Worm (Caenorhabditis elegans) whole organism, late embryonic: ENCODE results near the gene F22B8.3.
A peak's percentile ranks its signal among the peaks of the same experiment; 100 is the strongest.

Experiments
- C08G9.2 ChIP-seq: sonication (generic microtip); optimal IDR thresholded peaks from 2 replicates; lab custom pipeline; 2016; ENCODE audit warnings: mild to moderate bottlenecking, missing genetic modification characterization, moderate library complexity, missing compliant biosample characterization
- C38D4.7 ChIP-seq: fragments of 200-800 bp; sonication (Bioruptor generic); optimal IDR thresholded peaks from 2 replicates; lab custom pipeline; 2018; ENCODE audit warnings: mild to moderate bottlenecking, missing genetic modification characterization, moderate library complexity, missing compliant biosample characterization
- K09A11.1 ChIP-seq: sonication (generic microtip); optimal IDR thresholded peaks from 2 replicates; lab custom pipeline; 2017; ENCODE audit warnings: antibody characterized with exemption, mild to moderate bottlenecking, missing genetic modification characterization, missing compliant biosample characterization; ENCODE audit not compliant: insufficient read depth
- T23F11.4 ChIP-seq: fragments of 200-800 bp; sonication (Bioruptor generic); optimal IDR thresholded peaks from 2 replicates; lab custom pipeline; 2018; ENCODE audit warnings: mild to moderate bottlenecking, missing genetic modification characterization, missing compliant biosample characterization
- Y22D7AL.16 ChIP-seq: sonication (generic microtip); optimal IDR thresholded peaks from 2 replicates; lab custom pipeline; 2016; ENCODE audit warnings: missing genetic modification characterization, missing compliant biosample characterization
- ceh-14 ChIP-seq: sonication (generic microtip); optimal IDR thresholded peaks from 2 replicates; lab custom pipeline; 2016; ENCODE audit warnings: missing genotype, missing genetic modification characterization, missing compliant biosample characterization
- ceh-18 ChIP-seq: sonication (generic microtip); optimal IDR thresholded peaks from 2 replicates; lab custom pipeline; 2016; ENCODE audit warnings: missing genetic modification characterization, missing compliant biosample characterization
- ceh-19 ChIP-seq: fragments of 200-800 bp; sonication (Bioruptor generic); optimal IDR thresholded peaks from 2 replicates; lab custom pipeline; 2018; ENCODE audit warnings: mild to moderate bottlenecking, missing genetic modification characterization, missing compliant biosample characterization
- ceh-31 ChIP-seq: sonication (generic microtip); optimal IDR thresholded peaks from 2 replicates; lab custom pipeline; 2016; ENCODE audit warnings: missing genetic modification characterization, missing compliant biosample characterization
- ceh-48 ChIP-seq: sonication (generic microtip); optimal IDR thresholded peaks from 2 replicates; lab custom pipeline; 2016; ENCODE audit warnings: missing genetic modification characterization, inconsistent platforms, missing compliant biosample characterization
- ceh-6 ChIP-seq: fragments of 200-800 bp; sonication (Bioruptor generic); optimal IDR thresholded peaks from 2 replicates; lab custom pipeline; 2018; ENCODE audit warnings: mild to moderate bottlenecking, missing genetic modification characterization, missing compliant biosample characterization
- ceh-9 ChIP-seq: sonication (generic microtip); optimal IDR thresholded peaks from 2 replicates; lab custom pipeline; 2016; ENCODE audit warnings: mild to moderate bottlenecking, missing genetic modification characterization, inconsistent platforms, missing compliant biosample characterization
- elt-2 ChIP-seq: sonication (generic microtip); optimal IDR thresholded peaks from 2 replicates; lab custom pipeline; 2016; ENCODE audit warnings: missing genetic modification reagents, missing genetic modification characterization, missing compliant biosample characterization
- fkh-10 ChIP-seq: fragments of 150-350 bp; optimal IDR thresholded peaks from 2 replicates; lab custom pipeline; 2014; ENCODE audit warnings: missing biosample characterization, missing genetic modification reagents, missing genetic modification characterization
- gmeb-2 ChIP-seq: sonication (generic microtip); optimal IDR thresholded peaks from 2 replicates; lab custom pipeline; 2016; ENCODE audit warnings: missing genetic modification characterization, inconsistent platforms, missing compliant biosample characterization
- hlh-13 ChIP-seq: fragments of 200-800 bp; sonication (Bioruptor generic); optimal IDR thresholded peaks from 2 replicates; lab custom pipeline; 2018; ENCODE audit warnings: mild to moderate bottlenecking, missing genetic modification characterization, missing compliant biosample characterization
- hlh-30 ChIP-seq: sonication (generic microtip); optimal IDR thresholded peaks from 2 replicates; lab custom pipeline; 2017; ENCODE audit warnings: antibody characterized with exemption, missing genetic modification characterization, missing compliant biosample characterization; ENCODE audit not compliant: insufficient read depth
- hlh-6 ChIP-seq: sonication (generic microtip); optimal IDR thresholded peaks from 2 replicates; lab custom pipeline; 2016; ENCODE audit warnings: missing genotype, missing genetic modification characterization, missing compliant biosample characterization
- lim-6 ChIP-seq: sonication (generic microtip); optimal IDR thresholded peaks from 2 replicates; lab custom pipeline; 2016; ENCODE audit warnings: missing genetic modification characterization, missing compliant biosample characterization
- madf-2 ChIP-seq: sonication (generic microtip); optimal IDR thresholded peaks from 2 replicates; lab custom pipeline; 2017; ENCODE audit warnings: missing genetic modification characterization, missing compliant biosample characterization
- mec-3 ChIP-seq: sonication (generic microtip); optimal IDR thresholded peaks from 2 replicates; lab custom pipeline; 2016; ENCODE audit warnings: borderline replicate concordance, missing genetic modification characterization, missing compliant biosample characterization
- nfya-1 ChIP-seq: sonication (generic microtip); optimal IDR thresholded peaks from 2 replicates; lab custom pipeline; 2017; ENCODE audit warnings: missing genetic modification characterization, mild to moderate bottlenecking, missing compliant biosample characterization, antibody characterized with exemption, moderate library complexity
- nhr-11 ChIP-seq: fragments of 150-350 bp; optimal IDR thresholded peaks from 2 replicates; lab custom pipeline; 2014; ENCODE audit warnings: missing biosample characterization, missing genetic modification characterization
- nhr-232 ChIP-seq: sonication (generic microtip); optimal IDR thresholded peaks from 2 replicates; lab custom pipeline; 2016; ENCODE audit warnings: missing genetic modification characterization, missing compliant biosample characterization
- npax-4 ChIP-seq: sonication (generic microtip); optimal IDR thresholded peaks from 2 replicates; lab custom pipeline; 2016; ENCODE audit warnings: missing genetic modification characterization, missing compliant biosample characterization
- pag-3 ChIP-seq: sonication (generic microtip); optimal IDR thresholded peaks from 2 replicates; lab custom pipeline; 2016; ENCODE audit warnings: missing compliant biosample characterization, missing genetic modification characterization, borderline replicate concordance
- pat-9 ChIP-seq: fragments of 200-800 bp; sonication (Bioruptor generic); optimal IDR thresholded peaks from 2 replicates; lab custom pipeline; 2018; ENCODE audit warnings: mild to moderate bottlenecking, missing genetic modification characterization, moderate library complexity, missing compliant biosample characterization
- pqm-1 ChIP-seq: sonication (generic microtip); optimal IDR thresholded peaks from 2 replicates; lab custom pipeline; 2016; ENCODE audit warnings: missing genetic modification characterization, missing compliant biosample characterization
- pros-1 ChIP-seq: fragments of 150-350 bp; optimal IDR thresholded peaks from 2 replicates; lab custom pipeline; 2014; ENCODE audit warnings: missing biosample characterization, missing genetic modification reagents, missing genetic modification characterization
- rnt-1 ChIP-seq: sonication (generic microtip); optimal IDR thresholded peaks from 2 replicates; lab custom pipeline; 2016; ENCODE audit warnings: missing genetic modification characterization, missing compliant biosample characterization
- syd-9 ChIP-seq: sonication (generic microtip); optimal IDR thresholded peaks from 2 replicates; lab custom pipeline; 2016; ENCODE audit warnings: mild to moderate bottlenecking, missing genetic modification characterization, moderate library complexity, missing compliant biosample characterization
- unc-3 ChIP-seq, 2 experiments: fragments of 200-800 bp in 1 of 2; sonication (Bioruptor generic) in 1 of 2; sonication (generic microtip) in 1 of 2; conservative IDR thresholded peaks in 1 of 2; optimal IDR thresholded peaks in 1 of 2; 2 replicates each; pipeline versions ENCODE4 v1.3.6 to Lab custom; 2016 to 2022; ENCODE audit warnings: missing compliant biosample characterization in 2 of 2, missing genetic modification characterization in 2 of 2, missing genetic modification reagents in 1 of 2
- unc-42 ChIP-seq: sonication (generic microtip); optimal IDR thresholded peaks from 2 replicates; lab custom pipeline; 2016; ENCODE audit warnings: missing genotype, missing genetic modification characterization, missing compliant biosample characterization
- unc-55 ChIP-seq: sonication (generic microtip); optimal IDR thresholded peaks from 2 replicates; lab custom pipeline; 2017; ENCODE audit warnings: missing biosample characterization, missing genetic modification reagents, missing genetic modification characterization
- zip-5 ChIP-seq: sonication (generic microtip); optimal IDR thresholded peaks from 2 replicates; lab custom pipeline; 2016; ENCODE audit warnings: missing genetic modification characterization, missing compliant biosample characterization
- ztf-16 ChIP-seq: sonication (generic microtip); optimal IDR thresholded peaks from 2 replicates; lab custom pipeline; 2017; ENCODE audit warnings: missing genetic modification characterization, missing compliant biosample characterization

The F22B8.3 gene

ce11 chrV:16100103-16100730 is 9.4 kb downstream of the F22B8.3 start, which contains the start of gene cth-1:
Gene cth-1 (plus strand): TSS chrV:16100680.
- no peak for TF ChIP-seq ceh-48 (tag; lab: Kevin White, UChicago)
- TF ChIP-seq madf-2 (tag; lab: Kevin White, UChicago), result no peak
- TF ChIP-seq pqm-1 (tag; lab: Kevin White, UChicago), result no peak
- TF ChIP-seq elt-2, result peak; percentile 55
- no peak for TF ChIP-seq ceh-14 (tag; lab: Kevin White, UChicago)
- no peak for TF ChIP-seq T23F11.4 (GFP tag; lab: Kevin White, UChicago)

- no peak for TF ChIP-seq nfya-1 (tag; lab: Kevin White, UChicago)
- no peak for TF ChIP-seq ceh-18 (tag; lab: Kevin White, UChicago)
- no peak for TF ChIP-seq C08G9.2
- TF ChIP-seq syd-9 (tag; lab: Kevin White, UChicago), result no peak
- no peak for TF ChIP-seq nhr-232 (tag; lab: Kevin White, UChicago)
- TF ChIP-seq hlh-30 (tag; lab: Kevin White, UChicago), result no peak
- no peak for TF ChIP-seq unc-55
- TF ChIP-seq gmeb-2 (tag; lab: Kevin White, UChicago), result no peak
- no peak for TF ChIP-seq ceh-31 (tag; lab: Kevin White, UChicago)
- no peak for TF ChIP-seq C38D4.7
- TF ChIP-seq K09A11.1 (tag; lab: Kevin White, UChicago), result no peak
- TF ChIP-seq pqm-1 (tag; lab: Kevin White, UChicago), result no peak
- no peak for TF ChIP-seq unc-42 (tag; lab: Kevin White, UChicago)
Observed at ce11 chrV:16103594-16103993, 12.8 kb downstream of the F22B8.3 start, which contains the start of gene argk-1. Gene argk-1 (plus strand): TSS chrV:16103894.

- TF ChIP-seq hlh-6 (tag; lab: Kevin White, UChicago), result no peak
- TF ChIP-seq npax-4 (tag; lab: Kevin White, UChicago), result no peak
- TF ChIP-seq pat-9, result no peak
- TF ChIP-seq nhr-11, result no peak
- TF ChIP-seq hlh-13 (GFP tag; lab: Kevin White, UChicago), result no peak
Observed at ce11 chrV:16114237-16114636, 23.5 kb downstream of the F22B8.3 start, which contains the start of gene srxa-16. Gene srxa-16 (minus strand): TSS chrV:16114337.

ce11 chrV:16115381-16115780 is 24.6 kb downstream of the F22B8.3 start, which contains the start of gene str-25:
Gene str-25 (plus strand): TSS chrV:16115681.
- TF ChIP-seq ceh-31 (tag; lab: Kevin White, UChicago), result no peak
- no peak for TF ChIP-seq ceh-6
- TF ChIP-seq ceh-19 (GFP tag; lab: Kevin White, UChicago), result no peak
- no peak for TF ChIP-seq ztf-16 (tag; lab: Kevin White, UChicago)
- no peak for TF ChIP-seq unc-3 (GFP tag; conservative IDR thresholded peaks at IDR 0.05; lab: Robert Waterston, UW)
- no peak for TF ChIP-seq unc-3 (tag; optimal IDR thresholded peaks at IDR 0.05; lab: Kevin White, UChicago)
- TF ChIP-seq, all 69 proteins: peak for 0

ce11 chrV:16118601-16119000 is 27.8 kb downstream of the F22B8.3 start, which contains the start of gene str-103:
Gene str-103 (minus strand): TSS chrV:16118701.
- TF ChIP-seq rnt-1 (tag; lab: Kevin White, UChicago) (no peak), fkh-10 (GFP tag; lab: Kevin White, UChicago) (no peak), pat-9 (no peak)

- TF ChIP-seq hlh-30 (tag; lab: Kevin White, UChicago), result no peak
- no peak for TF ChIP-seq mec-3 (tag; lab: Kevin White, UChicago)
- TF ChIP-seq lim-6 (tag; lab: Kevin White, UChicago), result no peak
- no peak for TF ChIP-seq pag-3 (tag; lab: Kevin White, UChicago)
- TF ChIP-seq ceh-9 (tag; lab: Kevin White, UChicago), result no peak
- TF ChIP-seq pros-1 (tag; lab: Kevin White, UChicago), result no peak
- no peak for TF ChIP-seq ztf-16 (tag; lab: Kevin White, UChicago)
- no peak for TF ChIP-seq Y22D7AL.16 (tag; lab: Kevin White, UChicago)
- no peak for TF ChIP-seq ceh-48 (tag; lab: Kevin White, UChicago)
- TF ChIP-seq zip-5 (tag; lab: Kevin White, UChicago), result no peak
- no peak for TF ChIP-seq fkh-10 (GFP tag; lab: Kevin White, UChicago)
Observed at ce11 chrV:16120499-16120898, 29.7 kb downstream of the F22B8.3 start.
